Worm (Caenorhabditis elegans) whole organism, L1 larva: Measurements from ENCODE around the gene fipr-7.

Experiments
- F16B12.6 ChIP-seq: fragments of 150-350 bp; optimal IDR thresholded peaks from 2 replicates; lab custom pipeline; 2014; ENCODE audit warnings: missing biosample characterization, missing genetic modification characterization
- aha-1 ChIP-seq: fragments of 150-350 bp; optimal IDR thresholded peaks from 2 replicates; lab custom pipeline; 2014; ENCODE audit warnings: missing biosample characterization, missing genetic modification characterization
- ama-1 ChIP-seq: fragments of 150-350 bp; optimal IDR thresholded peaks from 2 replicates; lab custom pipeline; 2014
- ceh-63 ChIP-seq: fragments of 200-800 bp; sonication (Bioruptor generic); optimal IDR thresholded peaks from 2 replicates; lab custom pipeline; 2018; ENCODE audit warnings: mild to moderate bottlenecking, missing genetic modification characterization, missing compliant biosample characterization
- ceh-8 ChIP-seq: fragments of 200-800 bp; sonication (Bioruptor generic); optimal IDR thresholded peaks from 2 replicates; lab custom pipeline; 2018; ENCODE audit warnings: mild to moderate bottlenecking, missing genetic modification characterization, moderate library complexity, missing compliant biosample characterization
- ceh-88 ChIP-seq: fragments of 200-800 bp; sonication (Bioruptor generic); IDR thresholded peaks from 2 replicates; pipeline ENCODE4 v1.3.6; 2022; ENCODE audit warnings: missing genetic modification characterization, missing compliant biosample characterization
- ceh-90 ChIP-seq: sonication (generic microtip); optimal IDR thresholded peaks from 2 replicates; lab custom pipeline; 2016; ENCODE audit warnings: missing genetic modification characterization, missing compliant biosample characterization
- ces-1 ChIP-seq: fragments of 150-350 bp; optimal IDR thresholded peaks from 2 replicates; lab custom pipeline; 2014; ENCODE audit warnings: missing biosample characterization, missing genetic modification reagents, missing genetic modification characterization
- dpl-1 ChIP-seq, 3 experiments: fragments of 150-350 bp in 2 of 3; sonication (generic microtip) in 1 of 3; optimal IDR thresholded peaks; 2 replicates each; lab custom pipeline; 2014 to 2017; ENCODE audit warnings: missing biosample characterization in 3 of 3, missing genetic modification characterization in 3 of 3, missing genetic modification reagents in 3 of 3
- dsc-1 ChIP-seq: sonication (generic microtip); optimal IDR thresholded peaks from 2 replicates; lab custom pipeline; 2016; ENCODE audit warnings: mild to moderate bottlenecking, missing genetic modification characterization, missing compliant biosample characterization
- efl-1 ChIP-seq, 4 experiments: fragments of 150-350 bp; optimal IDR thresholded peaks in 3 of 4; peaks in 1 of 4; 1 replicate in 1 of 4; 2 replicates in 3 of 4; lab custom pipeline; 2014; ENCODE audit warnings: missing biosample characterization in 2 of 4, missing genetic modification characterization in 2 of 4, missing genetic modification reagents in 2 of 4
- efl-3 ChIP-seq: fragments of 200-800 bp; sonication (Bioruptor generic); optimal IDR thresholded peaks from 2 replicates; lab custom pipeline; 2018; ENCODE audit warnings: mild to moderate bottlenecking, missing genetic modification characterization, missing compliant biosample characterization
- elt-2 ChIP-seq: sonication (generic microtip); optimal IDR thresholded peaks from 2 replicates; lab custom pipeline; 2016; ENCODE audit warnings: missing genetic modification characterization, mild to moderate bottlenecking, inconsistent platforms, missing compliant biosample characterization, missing genetic modification reagents
- ets-5 ChIP-seq: fragments of 200-800 bp; sonication (Bioruptor generic); IDR thresholded peaks from 2 replicates; pipeline ENCODE4 v1.3.6; 2022; ENCODE audit warnings: missing genetic modification characterization, missing compliant biosample characterization
- fkh-4 ChIP-seq: sonication (generic microtip); optimal IDR thresholded peaks from 2 replicates; lab custom pipeline; 2016; ENCODE audit warnings: missing compliant biosample characterization, missing genetic modification characterization, borderline replicate concordance
- fkh-8 ChIP-seq: sonication (generic microtip); optimal IDR thresholded peaks from 2 replicates; lab custom pipeline; 2016; ENCODE audit warnings: mild to moderate bottlenecking, missing genetic modification characterization, missing compliant biosample characterization
- fos-1 ChIP-seq: fragments of 150-350 bp; optimal IDR thresholded peaks from 2 replicates; lab custom pipeline; 2014; ENCODE audit warnings: missing biosample characterization, missing genetic modification characterization
- grh-1 ChIP-seq: fragments of 200-800 bp; sonication (Bioruptor generic); IDR thresholded peaks from 2 replicates; pipeline ENCODE4 v1.3.6; 2022; ENCODE audit warnings: missing genetic modification reagents, missing genetic modification characterization, missing compliant biosample characterization
- hlh-17 ChIP-seq: fragments of 200-800 bp; sonication (Bioruptor generic); optimal IDR thresholded peaks from 2 replicates; lab custom pipeline; 2018; ENCODE audit warnings: missing genetic modification characterization, mild to moderate bottlenecking, missing compliant biosample characterization, moderate library complexity, borderline replicate concordance
- isw-1 ChIP-seq: fragments of 200-800 bp; sonication (Bioruptor generic); IDR thresholded peaks from 2 replicates; pipeline ENCODE4 v1.3.6; 2022; ENCODE audit warnings: missing genetic modification characterization, missing compliant biosample characterization
- jun-1 ChIP-seq: fragments of 150-350 bp; optimal IDR thresholded peaks from 2 replicates; lab custom pipeline; 2014; ENCODE audit warnings: missing biosample characterization, missing genetic modification reagents, missing genetic modification characterization
- lin-13 ChIP-seq: fragments of 150-350 bp; optimal IDR thresholded peaks from 2 replicates; lab custom pipeline; 2014; ENCODE audit warnings: missing biosample characterization, missing genetic modification reagents, missing genetic modification characterization
- lin-14 ChIP-seq: fragments of 200-800 bp; sonication (Bioruptor generic); optimal IDR thresholded peaks from 2 replicates; lab custom pipeline; 2018; ENCODE audit warnings: mild to moderate bottlenecking, missing genetic modification characterization, moderate library complexity, missing compliant biosample characterization
- lin-35 ChIP-seq, 2 experiments: fragments of 150-350 bp; optimal IDR thresholded peaks; 2 replicates each; lab custom pipeline; 2014; ENCODE audit warnings: missing biosample characterization in 2 of 2, missing genetic modification characterization in 2 of 2, missing genetic modification reagents in 2 of 2
- lin-39 ChIP-seq: fragments of 150-350 bp; optimal IDR thresholded peaks from 2 replicates; lab custom pipeline; 2014; ENCODE audit warnings: missing biosample characterization, missing genetic modification reagents, missing genetic modification characterization
- lir-3 ChIP-seq: sonication (generic microtip); optimal IDR thresholded peaks from 2 replicates; lab custom pipeline; 2016; ENCODE audit warnings: mild to moderate bottlenecking, missing genetic modification characterization, moderate library complexity, missing compliant biosample characterization; ENCODE audit not compliant: poor library complexity
- lsy-2 ChIP-seq, 2 experiments: fragments of 150-350 bp; optimal IDR thresholded peaks; 2 replicates each; lab custom pipeline; 2014; ENCODE audit warnings: missing biosample characterization in 2 of 2, missing genetic modification characterization in 2 of 2
- mef-2 ChIP-seq: fragments of 150-350 bp; optimal IDR thresholded peaks from 2 replicates; lab custom pipeline; 2014; ENCODE audit warnings: missing biosample characterization, missing genetic modification characterization
- mep-1 ChIP-seq: fragments of 150-350 bp; optimal IDR thresholded peaks from 2 replicates; lab custom pipeline; 2014; ENCODE audit warnings: missing biosample characterization, missing genetic modification characterization
- nhr-19 ChIP-seq: fragments of 200-800 bp; sonication (Bioruptor generic); conservative IDR thresholded peaks from 2 replicates; pipeline ENCODE4 v1.3.6; 2022; ENCODE audit warnings: missing genetic modification characterization, missing compliant biosample characterization
- nhr-47 ChIP-seq: sonication (generic microtip); optimal IDR thresholded peaks from 2 replicates; lab custom pipeline; 2016; ENCODE audit warnings: mild to moderate bottlenecking, missing genetic modification characterization, moderate library complexity, missing compliant biosample characterization
- nhr-71 ChIP-seq: sonication (generic microtip); optimal IDR thresholded peaks from 2 replicates; lab custom pipeline; 2016; ENCODE audit warnings: mild to moderate bottlenecking, missing genetic modification characterization, moderate library complexity, missing compliant biosample characterization
- pax-3 ChIP-seq: fragments of 200-800 bp; sonication (Bioruptor generic); optimal IDR thresholded peaks from 2 replicates; lab custom pipeline; 2018; ENCODE audit warnings: mild to moderate bottlenecking, missing genetic modification characterization, moderate library complexity, missing compliant biosample characterization
- rnt-1 ChIP-seq: sonication (generic microtip); optimal IDR thresholded peaks from 2 replicates; lab custom pipeline; 2016; ENCODE audit warnings: mild to moderate bottlenecking, missing genetic modification characterization, moderate library complexity, missing compliant biosample characterization
- snu-23 ChIP-seq: sonication (generic microtip); optimal IDR thresholded peaks from 2 replicates; lab custom pipeline; 2016; ENCODE audit warnings: missing genetic modification characterization, missing compliant biosample characterization
- sox-4 ChIP-seq: sonication (generic microtip); optimal IDR thresholded peaks from 2 replicates; lab custom pipeline; 2016; ENCODE audit warnings: missing genetic modification characterization, missing compliant biosample characterization
- sptf-1 ChIP-seq: fragments of 150-350 bp; optimal IDR thresholded peaks from 2 replicates; lab custom pipeline; 2014; ENCODE audit warnings: missing biosample characterization, missing genetic modification characterization
- sup-37 ChIP-seq: fragments of 200-800 bp; sonication (Bioruptor generic); optimal IDR thresholded peaks from 2 replicates; lab custom pipeline; 2018; ENCODE audit warnings: mild to moderate bottlenecking, missing genetic modification characterization, missing compliant biosample characterization
- swsn-7 ChIP-seq: sonication (generic microtip); optimal IDR thresholded peaks from 2 replicates; lab custom pipeline; 2016; ENCODE audit warnings: missing genetic modification characterization, missing compliant biosample characterization
- unc-62 ChIP-seq: fragments of 150-350 bp; optimal IDR thresholded peaks from 2 replicates; lab custom pipeline; 2014; ENCODE audit warnings: missing biosample characterization, missing genetic modification reagents, missing genetic modification characterization
- unc-86 ChIP-seq: sonication (generic microtip); optimal IDR thresholded peaks from 2 replicates; lab custom pipeline; 2016; ENCODE audit warnings: missing genetic modification characterization, missing compliant biosample characterization
- vab-15 ChIP-seq: sonication (generic microtip); optimal IDR thresholded peaks from 2 replicates; lab custom pipeline; 2017; ENCODE audit warnings: missing genotype, mild to moderate bottlenecking, missing genetic modification characterization, missing compliant biosample characterization
- zag-1 ChIP-seq: fragments of 150-350 bp; optimal IDR thresholded peaks from 2 replicates; lab custom pipeline; 2014; ENCODE audit warnings: missing biosample characterization, missing genetic modification characterization
- zip-4 ChIP-seq: fragments of 200-800 bp; sonication (Bioruptor generic); optimal IDR thresholded peaks from 2 replicates; lab custom pipeline; 2018; ENCODE audit warnings: mild to moderate bottlenecking, missing genetic modification characterization, moderate library complexity, missing compliant biosample characterization
- ztf-11 ChIP-seq, 2 experiments: sonication (generic microtip); optimal IDR thresholded peaks; 2 replicates each; lab custom pipeline; 2016 to 2017; ENCODE audit warnings: missing genetic modification characterization in 2 of 2, missing biosample characterization in 1 of 2, missing compliant biosample characterization in 1 of 2

Gene fipr-7

ce11 chrV:10256050-10256449, 26.4 kb downstream of the fipr-7 start, which contains the start of gene nhr-232:
nhr-232 (plus strand) TSS chrV:10256170.
- peak; percentile 17 for TF ChIP-seq lin-14
- peak in 1 of 2 experiments; percentile 32 for TF ChIP-seq lin-35 (GFP tag; optimal IDR thresholded peaks at IDR 0.05; lab: Kevin White, UChicago)
- no peak for TF ChIP-seq zag-1 (tag; lab: Kevin White, UChicago)
- peak; percentile 70 for TF ChIP-seq elt-2 (tag; lab: Kevin White, UChicago)
- no peak for TF ChIP-seq snu-23 (GFP tag; lab: Kevin White, UChicago)
- TF ChIP-seq efl-1 (optimal IDR thresholded peaks at IDR 0.05; lab: Kevin White, UChicago), result no peak
- TF ChIP-seq efl-1 (GFP tag; optimal IDR thresholded peaks at IDR 0.05 in 1 of 2; lab: Kevin White, UChicago), result peak in 1 of 2 experiments; percentile 39
- TF ChIP-seq dpl-1 (GFP tag; optimal IDR thresholded peaks at IDR 0.05; lab: Kevin White, UChicago), result no peak
- TF ChIP-seq grh-1, result no peak
- TF ChIP-seq nhr-19 (GFP tag; lab: Robert Waterston, UW), result no peak

- TF ChIP-seq jun-1 (tag; lab: Kevin White, UChicago) (no peak), unc-86 (tag; lab: Kevin White, UChicago) (no peak), F16B12.6 (tag; lab: Kevin White, UChicago) (no peak), fkh-4 (tag; lab: Kevin White, UChicago) (no peak), lsy-2 (tag; optimal IDR thresholded peaks at IDR 0.05; lab: Kevin White, UChicago) (no peak), nhr-19 (GFP tag; lab: Robert Waterston, UW) (no peak), mef-2 (tag; lab: Kevin White, UChicago) (no peak), pax-3 (tag; lab: Kevin White, UChicago) (no peak), efl-3 (GFP tag; lab: Kevin White, UChicago) (no peak), ets-5 (GFP tag; lab: Robert Waterston, UW) (no peak), sptf-1 (tag; lab: Kevin White, UChicago) (no peak), sox-4 (tag; lab: Kevin White, UChicago) (no peak), lin-13 (GFP tag; lab: Kevin White, UChicago) (no peak), ceh-63 (GFP tag; lab: Kevin White, UChicago) (no peak), lin-14 (no peak), unc-62 (no peak), dsc-1 (tag; lab: Kevin White, UChicago) (no peak)
These were observed 30.8 kb downstream of the fipr-7 start, which contains the start of gene sri-18 for ce11 chrV:10260460-10260859. sri-18 (minus strand) TSS chrV:10260560.

- TF ChIP-seq unc-62, result no peak
- TF ChIP-seq nhr-47 (tag; lab: Kevin White, UChicago), result peak; percentile 6
- TF ChIP-seq aha-1, result no peak
- TF ChIP-seq sup-37, result no peak
- TF ChIP-seq lin-14, result peak; percentile 56
- no peak for TF ChIP-seq zip-4
- TF ChIP-seq zag-1 (tag; lab: Kevin White, UChicago), result no peak
- no peak for TF ChIP-seq swsn-7 (tag; lab: Kevin White, UChicago)
- TF ChIP-seq dpl-1 (GFP tag; optimal IDR thresholded peaks at IDR 0.05; lab: Kevin White, UChicago), result no peak
- no peak for TF ChIP-seq pax-3 (tag; lab: Kevin White, UChicago)
- no peak for TF ChIP-seq mep-1
- TF ChIP-seq nhr-71, result peak; percentile 18
- TF ChIP-seq isw-1 (GFP tag; lab: Robert Waterston, UW), result no peak
- no peak for TF ChIP-seq ceh-90
- TF ChIP-seq lin-39 (tag; lab: Kevin White, UChicago), result no peak
- TF ChIP-seq ces-1 (GFP tag; lab: Kevin White, UChicago), result peak; percentile 10
- no peak for TF ChIP-seq rnt-1 (tag; lab: Kevin White, UChicago)
- TF ChIP-seq ceh-88, result no peak
These were observed 35.4 kb downstream of the fipr-7 start for ce11 chrV:10265019-10265418.

ce11 chrV:10266050-10266449, 36.4 kb downstream of the fipr-7 start:
- TF ChIP-seq ztf-11 (tag; optimal IDR thresholded peaks at IDR 0.05; lab: Kevin White, UChicago), result no peak
- TF ChIP-seq ama-1 (lab: Kevin White, UChicago), result no peak
- TF ChIP-seq fos-1, result no peak
- no peak for TF ChIP-seq fkh-8
- TF ChIP-seq fkh-4 (tag; lab: Kevin White, UChicago), result no peak
- TF ChIP-seq efl-3 (GFP tag; lab: Kevin White, UChicago), result no peak
- TF ChIP-seq ceh-8 (GFP tag; lab: Kevin White, UChicago), result no peak
- no peak for TF ChIP-seq lir-3 (tag; lab: Kevin White, UChicago)
- TF ChIP-seq sox-4 (tag; lab: Kevin White, UChicago), result no peak
- no peak for TF ChIP-seq dsc-1 (tag; lab: Kevin White, UChicago)
- TF ChIP-seq hlh-17 (GFP tag; lab: Kevin White, UChicago), result no peak
- TF ChIP-seq vab-15 (tag; lab: Kevin White, UChicago), result no peak
- TF ChIP-seq elt-2 (tag; lab: Kevin White, UChicago), result no peak
